Fruit fly (Drosophila melanogaster) whole organism, pupa: ENCODE results near the gene eIF5B.

Experiments used
- CG14655 ChIP-seq: fragments of 200-800 bp; sonication (Bioruptor generic); optimal IDR thresholded peaks from 3 replicates; lab custom pipeline; 2017; ENCODE audit warnings: mild to moderate bottlenecking, missing biosample characterization, missing genetic modification reagents, missing genetic modification characterization
- CG8301 ChIP-seq: fragments of 200-800 bp; sonication (Bioruptor generic); optimal IDR thresholded peaks from 2 replicates; lab custom pipeline; 2018; ENCODE audit warnings: missing biosample characterization, mild to moderate bottlenecking, missing genetic modification characterization
- CG9948 ChIP-seq: fragments of 200-800 bp; sonication (Bioruptor generic); optimal IDR thresholded peaks from 2 replicates; lab custom pipeline; 2018; ENCODE audit warnings: missing biosample characterization, mild to moderate bottlenecking, missing genetic modification characterization, moderate library complexity
- Ets98B ChIP-seq: fragments of 200-800 bp; sonication (Bioruptor generic); IDR thresholded peaks from 2 replicates; pipeline ENCODE4 v1.3.6; 2022; ENCODE audit warnings: missing biosample characterization, missing genetic modification characterization
- Pif1A ChIP-seq: fragments of 200-800 bp; sonication (Bioruptor generic); optimal IDR thresholded peaks from 3 replicates; lab custom pipeline; 2016; ENCODE audit warnings: missing biosample characterization, missing genetic modification characterization
- fd96Ca ChIP-seq: fragments of 200-800 bp; sonication (Bioruptor generic); IDR thresholded peaks from 3 replicates; pipeline ENCODE4 v1.3.6; 2022; ENCODE audit warnings: missing biosample characterization, missing genetic modification characterization
- gl ChIP-seq: fragments of 200-800 bp; sonication (Bioruptor generic); optimal IDR thresholded peaks from 2 replicates; lab custom pipeline; 2018; ENCODE audit warnings: missing biosample characterization, mild to moderate bottlenecking, missing genetic modification characterization

DNA sequence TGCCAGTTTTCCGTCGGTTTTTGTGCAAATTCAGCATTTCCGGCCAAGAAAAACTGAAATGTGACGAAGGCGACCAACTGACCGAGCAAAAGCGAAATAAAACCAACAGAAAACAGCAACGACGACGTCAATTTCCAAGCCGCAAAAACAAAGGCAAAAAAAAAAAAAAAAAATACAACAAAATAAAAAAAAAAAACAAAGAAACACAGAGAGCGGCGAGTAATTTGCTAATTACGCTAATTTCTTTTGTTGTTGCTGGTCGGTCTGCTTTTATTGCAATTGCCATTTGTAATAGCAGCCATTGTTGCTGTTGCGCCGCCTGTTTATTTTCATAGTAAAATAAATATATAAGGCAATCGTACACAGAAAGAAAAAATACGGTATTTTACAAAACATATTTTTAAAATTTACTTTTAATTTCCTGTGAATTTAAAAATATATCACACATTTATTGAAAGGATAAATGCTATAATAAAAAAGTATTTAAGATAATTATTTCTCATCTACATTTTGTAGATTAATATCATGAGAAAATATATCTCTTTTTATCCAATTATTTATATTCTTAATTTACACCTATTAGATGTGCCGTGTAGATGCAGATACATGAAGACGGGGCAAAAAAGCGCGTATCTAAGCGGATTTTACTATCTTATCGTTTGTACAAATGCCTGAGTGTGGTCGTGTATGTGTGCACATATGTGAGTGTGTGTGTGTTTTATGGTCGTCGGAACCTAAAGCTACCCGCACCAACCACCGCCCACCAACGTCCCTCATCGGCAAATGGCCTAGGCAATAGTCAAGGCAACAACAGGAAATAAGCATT lies 23.7 kb downstream of the eIF5B start:
- TF ChIP-seq CG8301 (tag; lab: Kevin White, UChicago) = peak; percentile 16
- peak; percentile 32; the same call in 1 of the 3 replicates for TF ChIP-seq fd96Ca
- peak; percentile 21; the same call in 1 of the 2 replicates for TF ChIP-seq Ets98B (GFP tag; lab: Robert Waterston, UW)
- no peak for TF ChIP-seq gl (tag; lab: Kevin White, UChicago)
- peak; percentile 34 for TF ChIP-seq CG14655
- no peak for TF ChIP-seq Pif1A (GFP tag; lab: Kevin White, UChicago)
- TF ChIP-seq CG9948 (tag; lab: Kevin White, UChicago) = no peak
